Fruit fly (Drosophila melanogaster) whole organism, adult: ENCODE results near the gene CG42820.

Experiments
- CG11617 ChIP-seq: fragments of 200-800 bp; sonication (Bioruptor generic); optimal IDR thresholded peaks from 2 replicates; lab custom pipeline; 2017; ENCODE audit warnings: mild to moderate bottlenecking, missing biosample characterization, missing genetic modification reagents, missing genetic modification characterization
- CG14711 ChIP-seq: fragments of 200-800 bp; sonication (Bioruptor generic); optimal IDR thresholded peaks from 2 replicates; lab custom pipeline; 2018; ENCODE audit warnings: missing biosample characterization, mild to moderate bottlenecking, missing genetic modification characterization, moderate library complexity
- Mnt ChIP-seq: fragments of 200-800 bp; sonication (Bioruptor generic); optimal IDR thresholded peaks from 2 replicates; lab custom pipeline; 2016; ENCODE audit warnings: missing biosample characterization, mild to moderate bottlenecking, missing genetic modification characterization
- cnc ChIP-seq, 2 experiments: fragments of >200 bp; optimal IDR thresholded peaks; 2 replicates each; lab custom pipeline; 2017
- kay ChIP-seq: fragments of 200-800 bp; sonication (Bioruptor generic); peaks from one replicate; lab custom pipeline; 2016; ENCODE audit warnings: missing biosample characterization, missing genetic modification characterization, borderline replicate concordance
- toe ChIP-seq: fragments of 200-800 bp; sonication (Bioruptor generic); optimal IDR thresholded peaks from 2 replicates; lab custom pipeline; 2016; ENCODE audit warnings: missing biosample characterization, missing genetic modification characterization

DNA sequence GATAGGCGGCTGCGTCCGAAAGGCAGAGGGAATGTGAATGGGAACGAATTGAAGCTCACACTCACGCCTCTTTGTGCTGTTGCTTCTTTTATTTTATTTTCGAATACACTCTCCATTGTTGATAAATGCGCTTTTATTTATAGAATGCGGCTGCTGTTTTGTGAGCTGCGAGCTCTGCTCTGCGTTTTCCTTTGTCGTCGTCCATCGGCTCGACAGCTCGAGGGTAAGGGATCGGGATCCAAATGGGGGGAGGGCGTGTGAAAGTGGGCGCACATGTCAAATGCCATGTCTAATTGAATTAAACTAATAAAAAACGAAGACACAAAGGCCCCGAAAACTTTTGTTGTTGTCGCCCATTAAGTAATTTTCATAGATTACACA lies 31.9 kb upstream of the CG42820 start:
- no peak for TF ChIP-seq kay (GFP tag; lab: Kevin White, UChicago)
- no peak for TF ChIP-seq Mnt (GFP tag; lab: Kevin White, UChicago)
- no peak for TF ChIP-seq toe (GFP tag; lab: Kevin White, UChicago)
- no peak for TF ChIP-seq CG14711
- no peak for TF ChIP-seq cnc (optimal IDR thresholded peaks at IDR 0.05; lab: Kevin White, UChicago)
- no peak for TF ChIP-seq CG11617 (GFP tag; lab: Kevin White, UChicago)
